Worm (Caenorhabditis elegans) whole organism, L1 larva: ENCODE results near the gene C24H11.2.

Experiments used
- C34B4.2 ChIP-seq: sonication (generic microtip); optimal IDR thresholded peaks from 2 replicates; lab custom pipeline; 2017; ENCODE audit warnings: mild to moderate bottlenecking, missing genetic modification characterization, missing compliant biosample characterization
- egl-13 ChIP-seq: sonication (generic microtip); optimal IDR thresholded peaks from 2 replicates; lab custom pipeline; 2016; ENCODE audit warnings: missing genotype, missing genetic modification reagents, missing genetic modification characterization, missing compliant biosample characterization
- nhr-28 ChIP-seq: fragments of 150-350 bp; optimal IDR thresholded peaks from 2 replicates; lab custom pipeline; 2014; ENCODE audit warnings: missing biosample characterization, missing genetic modification characterization

ce11 chrIII:11789480-11789879, 2.7 kb downstream of the C24H11.2 start:
- TF ChIP-seq nhr-28 (no peak), egl-13 (tag; lab: Kevin White, UChicago) (no peak), C34B4.2 (tag; lab: Kevin White, UChicago) (no peak)
